Worm (Caenorhabditis elegans) whole organism, late embryonic: Measurements from ENCODE around the gene F46C5.2.

Source experiments
- C38D4.7 ChIP-seq: fragments of 200-800 bp; sonication (Bioruptor generic); optimal IDR thresholded peaks from 2 replicates; lab custom pipeline; 2018; ENCODE audit warnings: mild to moderate bottlenecking, missing genetic modification characterization, moderate library complexity, missing compliant biosample characterization
- K02D7.2 ChIP-seq: sonication (generic microtip); optimal IDR thresholded peaks from 2 replicates; lab custom pipeline; 2017; ENCODE audit warnings: mild to moderate bottlenecking, missing genetic modification characterization, missing compliant biosample characterization
- ahr-1 ChIP-seq: sonication (generic microtip); optimal IDR thresholded peaks from 2 replicates; lab custom pipeline; 2016; ENCODE audit warnings: missing genetic modification characterization, missing compliant biosample characterization
- ama-1 ChIP-seq: fragments of 150-350 bp; optimal IDR thresholded peaks from 2 replicates; lab custom pipeline; 2014
- ceh-19 ChIP-seq: fragments of 200-800 bp; sonication (Bioruptor generic); optimal IDR thresholded peaks from 2 replicates; lab custom pipeline; 2018; ENCODE audit warnings: mild to moderate bottlenecking, missing genetic modification characterization, missing compliant biosample characterization
- ceh-2 ChIP-seq: sonication (generic microtip); optimal IDR thresholded peaks from 2 replicates; lab custom pipeline; 2016; ENCODE audit warnings: missing genotype, missing genetic modification characterization, missing compliant biosample characterization
- ceh-22 ChIP-seq: sonication (generic microtip); optimal IDR thresholded peaks from 2 replicates; lab custom pipeline; 2017; ENCODE audit warnings: missing biosample characterization, missing genetic modification characterization
- ceh-31 ChIP-seq: sonication (generic microtip); optimal IDR thresholded peaks from 2 replicates; lab custom pipeline; 2016; ENCODE audit warnings: missing genetic modification characterization, missing compliant biosample characterization
- ceh-34 ChIP-seq: sonication (generic microtip); optimal IDR thresholded peaks from 2 replicates; lab custom pipeline; 2016; ENCODE audit warnings: mild to moderate bottlenecking, missing genetic modification characterization, missing compliant biosample characterization
- ceh-45 ChIP-seq: fragments of 200-800 bp; sonication (Bioruptor generic); IDR thresholded peaks from 2 replicates; pipeline ENCODE4 v1.3.6; 2022; ENCODE audit warnings: missing genetic modification reagents, missing genetic modification characterization, missing compliant biosample characterization
- ceh-6 ChIP-seq: fragments of 200-800 bp; sonication (Bioruptor generic); optimal IDR thresholded peaks from 2 replicates; lab custom pipeline; 2018; ENCODE audit warnings: mild to moderate bottlenecking, missing genetic modification characterization, missing compliant biosample characterization
- che-1 ChIP-seq: sonication (generic microtip); optimal IDR thresholded peaks from 2 replicates; lab custom pipeline; 2016; ENCODE audit warnings: mild to moderate bottlenecking, missing genetic modification characterization, missing compliant biosample characterization
- dmd-4 ChIP-seq: sonication (generic microtip); optimal IDR thresholded peaks from 2 replicates; lab custom pipeline; 2016; ENCODE audit warnings: borderline replicate concordance, missing genetic modification characterization, missing compliant biosample characterization
- dve-1 ChIP-seq: sonication (generic microtip); optimal IDR thresholded peaks from 2 replicates; lab custom pipeline; 2017; ENCODE audit warnings: antibody characterized with exemption, mild to moderate bottlenecking, missing genetic modification characterization, missing compliant biosample characterization
- elt-2 ChIP-seq: sonication (generic microtip); optimal IDR thresholded peaks from 2 replicates; lab custom pipeline; 2016; ENCODE audit warnings: missing genetic modification reagents, missing genetic modification characterization, missing compliant biosample characterization
- elt-4 ChIP-seq: sonication (generic microtip); optimal IDR thresholded peaks from 2 replicates; lab custom pipeline; 2016; ENCODE audit warnings: missing genetic modification characterization, missing compliant biosample characterization
- eyg-1 ChIP-seq: sonication (generic microtip); optimal IDR thresholded peaks from 2 replicates; lab custom pipeline; 2016; ENCODE audit warnings: missing genotype, missing genetic modification characterization, missing compliant biosample characterization
- fax-1 ChIP-seq: sonication (generic microtip); optimal IDR thresholded peaks from 2 replicates; lab custom pipeline; 2016; ENCODE audit warnings: missing genotype, missing genetic modification characterization, missing compliant biosample characterization
- fkh-10 ChIP-seq: fragments of 150-350 bp; optimal IDR thresholded peaks from 2 replicates; lab custom pipeline; 2014; ENCODE audit warnings: missing biosample characterization, missing genetic modification reagents, missing genetic modification characterization
- gmeb-2 ChIP-seq: sonication (generic microtip); optimal IDR thresholded peaks from 2 replicates; lab custom pipeline; 2016; ENCODE audit warnings: missing genetic modification characterization, inconsistent platforms, missing compliant biosample characterization
- hlh-15 ChIP-seq: sonication (generic microtip); optimal IDR thresholded peaks from 2 replicates; lab custom pipeline; 2016; ENCODE audit warnings: missing genetic modification characterization, missing compliant biosample characterization
- hlh-30 ChIP-seq: sonication (generic microtip); optimal IDR thresholded peaks from 2 replicates; lab custom pipeline; 2017; ENCODE audit warnings: antibody characterized with exemption, missing genetic modification characterization, missing compliant biosample characterization; ENCODE audit not compliant: insufficient read depth
- hlh-8 ChIP-seq: sonication (generic microtip); optimal IDR thresholded peaks from 2 replicates; lab custom pipeline; 2016; ENCODE audit warnings: missing genotype, missing genetic modification characterization, missing compliant biosample characterization
- lim-6 ChIP-seq: sonication (generic microtip); optimal IDR thresholded peaks from 2 replicates; lab custom pipeline; 2016; ENCODE audit warnings: missing genetic modification characterization, missing compliant biosample characterization
- lin-11 ChIP-seq: fragments of 200-800 bp; sonication (Bioruptor generic); optimal IDR thresholded peaks from 2 replicates; lab custom pipeline; 2018; ENCODE audit warnings: mild to moderate bottlenecking, missing genetic modification characterization, missing compliant biosample characterization
- mec-3 ChIP-seq: sonication (generic microtip); optimal IDR thresholded peaks from 2 replicates; lab custom pipeline; 2016; ENCODE audit warnings: borderline replicate concordance, missing genetic modification characterization, missing compliant biosample characterization
- odd-2 ChIP-seq: sonication (generic microtip); optimal IDR thresholded peaks from 2 replicates; lab custom pipeline; 2017; ENCODE audit warnings: antibody characterized with exemption, mild to moderate bottlenecking, missing genetic modification characterization, missing compliant biosample characterization
- pag-3 ChIP-seq: sonication (generic microtip); optimal IDR thresholded peaks from 2 replicates; lab custom pipeline; 2016; ENCODE audit warnings: missing compliant biosample characterization, missing genetic modification characterization, borderline replicate concordance
- pat-9 ChIP-seq: fragments of 200-800 bp; sonication (Bioruptor generic); optimal IDR thresholded peaks from 2 replicates; lab custom pipeline; 2018; ENCODE audit warnings: mild to moderate bottlenecking, missing genetic modification characterization, moderate library complexity, missing compliant biosample characterization
- pax-1 ChIP-seq: fragments of 150-350 bp; optimal IDR thresholded peaks from 2 replicates; lab custom pipeline; 2014; ENCODE audit warnings: missing biosample characterization, missing genetic modification characterization
- pha-2 ChIP-seq: sonication (generic microtip); optimal IDR thresholded peaks from 2 replicates; lab custom pipeline; 2017; ENCODE audit warnings: mild to moderate bottlenecking, missing genetic modification characterization, missing compliant biosample characterization
- pha-4 ChIP-seq: fragments of 150-350 bp; optimal IDR thresholded peaks from 2 replicates; lab custom pipeline; 2018; ENCODE audit warnings: missing biosample characterization, missing genetic modification reagents, missing genetic modification characterization
- pqm-1 ChIP-seq: sonication (generic microtip); optimal IDR thresholded peaks from 2 replicates; lab custom pipeline; 2016; ENCODE audit warnings: missing genetic modification characterization, missing compliant biosample characterization
- pros-1 ChIP-seq: fragments of 150-350 bp; optimal IDR thresholded peaks from 2 replicates; lab custom pipeline; 2014; ENCODE audit warnings: missing biosample characterization, missing genetic modification reagents, missing genetic modification characterization
- ref-2 ChIP-seq: sonication (generic microtip); optimal IDR thresholded peaks from 2 replicates; lab custom pipeline; 2016; ENCODE audit warnings: missing genetic modification characterization, missing compliant biosample characterization
- sdc-2 ChIP-seq: sonication (generic microtip); optimal IDR thresholded peaks from 2 replicates; lab custom pipeline; 2016; ENCODE audit warnings: missing genotype, missing genetic modification characterization, missing compliant biosample characterization
- syd-9 ChIP-seq: sonication (generic microtip); optimal IDR thresholded peaks from 2 replicates; lab custom pipeline; 2016; ENCODE audit warnings: mild to moderate bottlenecking, missing genetic modification characterization, moderate library complexity, missing compliant biosample characterization
- unc-3 ChIP-seq, 2 experiments: fragments of 200-800 bp in 1 of 2; sonication (Bioruptor generic) in 1 of 2; sonication (generic microtip) in 1 of 2; conservative IDR thresholded peaks in 1 of 2; optimal IDR thresholded peaks in 1 of 2; 2 replicates each; pipeline versions ENCODE4 v1.3.6 to Lab custom; 2016 to 2022; ENCODE audit warnings: missing compliant biosample characterization in 2 of 2, missing genetic modification characterization in 2 of 2, missing genetic modification reagents in 1 of 2
- unc-42 ChIP-seq: sonication (generic microtip); optimal IDR thresholded peaks from 2 replicates; lab custom pipeline; 2016; ENCODE audit warnings: missing genotype, missing genetic modification characterization, missing compliant biosample characterization
- unc-86 ChIP-seq: sonication (generic microtip); optimal IDR thresholded peaks from 2 replicates; lab custom pipeline; 2016; ENCODE audit warnings: missing genetic modification characterization, missing compliant biosample characterization

The F46C5.2 gene

ce11 chrII:8866844-8867243, 37.8 kb upstream of the F46C5.2 start:
- TF ChIP-seq pag-3 (tag; lab: Kevin White, UChicago) (no peak), hlh-8 (tag; lab: Kevin White, UChicago) (no peak), pqm-1 (tag; lab: Kevin White, UChicago) (no peak), fkh-10 (GFP tag; lab: Kevin White, UChicago) (no peak), unc-3 (GFP tag; conservative IDR thresholded peaks at IDR 0.05; lab: Robert Waterston, UW) (no peak), unc-3 (tag; optimal IDR thresholded peaks at IDR 0.05; lab: Kevin White, UChicago) (no peak), elt-2 (peak; percentile 4), K02D7.2 (tag; lab: Kevin White, UChicago) (no peak), che-1 (tag; lab: Kevin White, UChicago) (no peak)

DNA sequence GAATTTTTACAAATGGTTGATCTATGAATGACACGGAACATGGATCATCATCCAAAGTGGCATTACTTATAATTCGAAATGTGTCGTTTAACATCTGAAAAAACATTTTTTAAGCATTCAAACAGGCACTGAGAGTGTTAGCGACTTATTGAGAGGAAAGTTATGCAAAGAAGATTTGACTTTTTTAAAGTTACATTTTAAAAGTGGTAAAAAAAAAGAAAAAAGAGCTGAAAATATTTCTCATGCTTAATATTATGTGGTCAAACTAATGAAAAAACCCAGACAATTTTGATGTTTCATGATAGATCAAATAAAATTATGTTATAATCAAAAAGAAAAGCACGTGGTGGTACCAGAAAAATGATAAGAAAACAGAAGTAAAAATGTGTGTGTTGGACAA, 36.0 kb upstream of the F46C5.2 start, which contains the start of gene npr-20:
TSS of gene npr-20 (minus strand) at position 101 of the 400 bp plus-strand sequence.
- no peak for TF ChIP-seq lin-11
- TF ChIP-seq odd-2 (tag; lab: Kevin White, UChicago), result no peak
- TF ChIP-seq ceh-2, result no peak
- no peak for TF ChIP-seq elt-4 (tag; lab: Kevin White, UChicago)

ce11 chrII:8859596-8859995, 30.5 kb upstream of the F46C5.2 start, which contains the start of gene snb-6:
Gene snb-6 (minus strand): TSS chrII:8859696.
- TF ChIP-seq fax-1 (tag; lab: Kevin White, UChicago), result no peak
- no peak for TF ChIP-seq pros-1
- TF ChIP-seq ceh-22 (tag; lab: Kevin White, UChicago), result no peak
- no peak for TF ChIP-seq mec-3 (tag; lab: Kevin White, UChicago)
- TF ChIP-seq pha-2 (tag; lab: Kevin White, UChicago), result no peak
- no peak for TF ChIP-seq ceh-31 (tag; lab: Kevin White, UChicago)
- no peak for TF ChIP-seq ahr-1 (tag; lab: Kevin White, UChicago)
- TF ChIP-seq C38D4.7 (GFP tag; lab: Kevin White, UChicago), result no peak
- no peak for TF ChIP-seq hlh-30 (tag; lab: Kevin White, UChicago)
- no peak for TF ChIP-seq ceh-19 (GFP tag; lab: Kevin White, UChicago)

DNA sequence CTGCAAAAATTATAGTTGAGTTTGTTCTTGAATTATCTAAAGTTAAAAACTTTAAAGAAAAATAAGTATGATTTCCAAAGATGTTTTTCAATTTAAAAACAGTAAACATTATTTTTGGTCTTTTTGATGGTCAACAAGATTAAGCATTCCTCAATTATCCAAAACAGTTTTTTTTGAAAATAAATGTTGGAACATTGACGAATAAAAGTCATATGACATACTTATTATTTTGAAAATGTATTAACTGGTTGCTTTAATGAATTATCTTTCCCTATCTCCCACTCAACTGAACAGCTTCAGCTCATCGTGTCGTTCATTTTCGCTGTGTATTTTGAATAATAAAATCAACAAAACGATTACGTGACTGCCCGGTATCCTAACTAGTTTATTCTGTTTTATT, 28.0 kb upstream of the F46C5.2 start:
- no peak for TF ChIP-seq ceh-22 (tag; lab: Kevin White, UChicago)
- no peak for TF ChIP-seq ama-1 (lab: Kevin White, UChicago)
- no peak for TF ChIP-seq gmeb-2 (tag; lab: Kevin White, UChicago)
- no peak for TF ChIP-seq unc-42 (tag; lab: Kevin White, UChicago)
- no peak for TF ChIP-seq syd-9
- no peak for TF ChIP-seq che-1 (tag; lab: Kevin White, UChicago)
- no peak for TF ChIP-seq pros-1
- no peak for TF ChIP-seq ceh-31 (tag; lab: Kevin White, UChicago)
- no peak for TF ChIP-seq dmd-4 (tag; lab: Kevin White, UChicago)
- no peak for TF ChIP-seq pax-1
- no peak for TF ChIP-seq hlh-15
- TF ChIP-seq unc-3 (GFP tag; conservative IDR thresholded peaks at IDR 0.05; lab: Robert Waterston, UW), result no peak
- TF ChIP-seq unc-3 (tag; optimal IDR thresholded peaks at IDR 0.05; lab: Kevin White, UChicago), result no peak
- TF ChIP-seq pag-3 (tag; lab: Kevin White, UChicago), result no peak
- TF ChIP-seq ceh-2, result no peak
- no peak for TF ChIP-seq ceh-34 (tag; lab: Kevin White, UChicago)
- TF ChIP-seq hlh-8 (tag; lab: Kevin White, UChicago), result no peak
- no peak for TF ChIP-seq dve-1 (tag; lab: Kevin White, UChicago)
- TF ChIP-seq lin-11, result no peak
- TF ChIP-seq, all 69 proteins: peak for 0

ce11 chrII:8856524-8856923, 27.4 kb upstream of the F46C5.2 start:
- TF ChIP-seq ref-2 (no peak), pax-1 (no peak), ceh-22 (tag; lab: Kevin White, UChicago) (no peak), hlh-8 (tag; lab: Kevin White, UChicago) (no peak), lim-6 (no peak), ceh-6 (GFP tag; lab: Kevin White, UChicago) (no peak), eyg-1 (tag; lab: Kevin White, UChicago) (no peak), elt-4 (tag; lab: Kevin White, UChicago) (no peak), unc-86 (tag; lab: Kevin White, UChicago) (no peak), pat-9 (tag; lab: Kevin White, UChicago) (no peak), ama-1 (lab: Kevin White, UChicago) (no peak), sdc-2 (tag; lab: Kevin White, UChicago) (no peak), ceh-45 (no peak), pha-4 (no peak)
